Fruit fly (Drosophila melanogaster): Measurements from ENCODE around the gene CG5282.

The CG5282 gene

dm6 chr3L:20405971-20406948, 19.6 kb downstream of the CG5282 start (continued):
- no peak for TF ChIP-seq tna (GFP tag; IDR thresholded peaks at IDR 0.05; ENCODE audit: partially characterized antibody)
- no peak for TF ChIP-seq chinmo (GFP tag; IDR thresholded peaks at IDR 0.05; ENCODE audit: partially characterized antibody)
- no peak for TF ChIP-seq Optix (GFP tag; IDR thresholded peaks at IDR 0.05)
- peak; percentile 22 for TF ChIP-seq CG2875 (GFP tag; optimal IDR thresholded peaks at IDR 0.05)
- no peak for TF ChIP-seq CG1647 (GFP tag; optimal IDR thresholded peaks at IDR 0.05)
- no peak for TF ChIP-seq B-H1 (GFP tag; IDR thresholded peaks at IDR 0.05)
- TF ChIP-seq CG12744 (GFP tag; optimal IDR thresholded peaks at IDR 0.05), result peak; percentile 25
- TF ChIP-seq h (optimal IDR thresholded peaks at IDR 0.05), result no peak
- TF ChIP-seq HmgD (GFP tag; optimal IDR thresholded peaks at IDR 0.05), result no peak
- TF ChIP-seq jing (GFP tag; optimal IDR thresholded peaks at IDR 0.05), result no peak
- no peak for TF ChIP-seq nerfin-1 (tag; optimal IDR thresholded peaks at IDR 0.05)
- no peak; the same call in 1 of the 2 replicates for TF ChIP-seq Rfx (GFP tag; IDR thresholded peaks at IDR 0.05)
- TF ChIP-seq bab2 (GFP tag; optimal IDR thresholded peaks at IDR 0.05), result no peak
- TF ChIP-seq CG18764 (GFP tag; optimal IDR thresholded peaks at IDR 0.05), result no peak
- no peak for TF ChIP-seq CG13624 (GFP tag; optimal IDR thresholded peaks at IDR 0.05)
- no peak for TF ChIP-seq jumu (GFP tag; optimal IDR thresholded peaks at IDR 0.05)
- peak; percentile 21 for TF ChIP-seq Nf-YC (tag; optimal IDR thresholded peaks at IDR 0.05)
- TF ChIP-seq Dip2 (GFP tag; IDR thresholded peaks at IDR 0.05), result no peak
- no peak for TF ChIP-seq CG8765 (GFP tag; IDR thresholded peaks at IDR 0.05)
- no peak for TF ChIP-seq sisA (GFP tag; IDR thresholded peaks at IDR 0.05)
- TF ChIP-seq scrt (GFP tag; optimal IDR thresholded peaks at IDR 0.05), result peak; percentile 31
- TF ChIP-seq fd3F (GFP tag; optimal IDR thresholded peaks at IDR 0.05), result no peak
- no peak for TF ChIP-seq Dll (GFP tag; IDR thresholded peaks at IDR 0.05; ENCODE audit: partially characterized antibody)
- TF ChIP-seq chn (GFP tag; optimal IDR thresholded peaks at IDR 0.05), result no peak
- no peak for TF ChIP-seq fu2 (GFP tag; optimal IDR thresholded peaks at IDR 0.05)
- no peak for TF ChIP-seq CG6175 (GFP tag; IDR thresholded peaks at IDR 0.05)
- TF ChIP-seq CrebB (tag; optimal IDR thresholded peaks at IDR 0.05), result peak; percentile 60
- no peak for TF ChIP-seq Max (GFP tag; optimal IDR thresholded peaks at IDR 0.05)
- no peak for TF ChIP-seq pum (GFP tag; optimal IDR thresholded peaks at IDR 0.05)
- no peak for TF ChIP-seq Elba2 (GFP tag; optimal IDR thresholded peaks at IDR 0.05)
- TF ChIP-seq Asciz (GFP tag; optimal IDR thresholded peaks at IDR 0.05), result peak; percentile 57
- TF ChIP-seq CG9876 (GFP tag; optimal IDR thresholded peaks at IDR 0.05), result no peak
- no peak for TF ChIP-seq CG8089 (GFP tag; optimal IDR thresholded peaks at IDR 0.05)
- TF ChIP-seq Dip3 (GFP tag; optimal IDR thresholded peaks at IDR 0.05), result no peak
- no peak for TF ChIP-seq luna (GFP tag; optimal IDR thresholded peaks at IDR 0.05)
- TF ChIP-seq sim (GFP tag; IDR thresholded peaks at IDR 0.05), result no peak
- TF ChIP-seq slou (GFP tag; optimal IDR thresholded peaks at IDR 0.05), result no peak
- no peak for TF ChIP-seq btn (GFP tag; optimal IDR thresholded peaks at IDR 0.05)
- TF ChIP-seq CG14441 (GFP tag; IDR thresholded peaks at IDR 0.05), result no peak
- TF ChIP-seq ac (GFP tag; optimal IDR thresholded peaks at IDR 0.05), result peak; percentile 21
- no peak for TF ChIP-seq CG3065 (GFP tag; optimal IDR thresholded peaks at IDR 0.05)
- TF ChIP-seq sd (tag; optimal IDR thresholded peaks at IDR 0.05), result no peak
- TF ChIP-seq knrl (GFP tag; IDR thresholded peaks at IDR 0.05; ENCODE audit: partially characterized antibody), result no peak
- no peak for TF ChIP-seq CG18011 (GFP tag; optimal IDR thresholded peaks at IDR 0.05)
- TF ChIP-seq CG4424 (GFP tag; optimal IDR thresholded peaks at IDR 0.05), result no peak
- no peak for TF ChIP-seq CG14965 (GFP tag; optimal IDR thresholded peaks at IDR 0.05; ENCODE audit: borderline replicate concordance)
- no peak for TF ChIP-seq CG34224 (GFP tag; IDR thresholded peaks at IDR 0.05; ENCODE audit: partially characterized antibody)
- no peak for TF ChIP-seq CG14710 (tag; optimal IDR thresholded peaks at IDR 0.05)
- peak; percentile 55 for TF ChIP-seq CTCF (GFP tag; optimal IDR thresholded peaks at IDR 0.05)
- TF ChIP-seq CG11560 (tag; IDR thresholded peaks at IDR 0.05), result no peak

Measured in whole organism, embryonic.